Worm (Caenorhabditis elegans) whole organism, L4 larva: ENCODE results near the gene mlt-11.

ENCODE experiments used
- T20F7.1 ChIP-seq: fragments of 200-800 bp; sonication (Bioruptor generic); optimal IDR thresholded peaks from 2 replicates; lab custom pipeline; 2018; ENCODE audit warnings: mild to moderate bottlenecking, missing genetic modification characterization, missing compliant biosample characterization
- T26A8.4 ChIP-seq: fragments of 200-800 bp; sonication (Bioruptor generic); IDR thresholded peaks from 2 replicates; pipeline ENCODE4 v1.3.6; 2022; ENCODE audit warnings: missing genetic modification characterization, missing compliant biosample characterization
- Y48G9A.11 ChIP-seq: fragments of 200-800 bp; sonication (Bioruptor generic); IDR thresholded peaks from 2 replicates; pipeline ENCODE4 v1.3.6; 2022; ENCODE audit warnings: missing genetic modification reagents, missing genetic modification characterization, missing compliant biosample characterization
- aha-1 ChIP-seq: fragments of 150-350 bp; peaks from one replicate; lab custom pipeline; 2014; ENCODE audit warnings: missing biosample characterization, missing genetic modification characterization
- ama-1 ChIP-seq: fragments of 150-350 bp; optimal IDR thresholded peaks from 2 replicates; lab custom pipeline; 2014; ENCODE audit warnings: inconsistent platforms, mixed read lengths
- ceh-20 ChIP-seq: fragments of 200-800 bp; sonication (Bioruptor generic); IDR thresholded peaks from 2 replicates; pipeline ENCODE4 v1.3.6; 2022; ENCODE audit warnings: missing genetic modification reagents, missing genetic modification characterization, missing compliant biosample characterization
- ceh-28 ChIP-seq: fragments of 150-350 bp; optimal IDR thresholded peaks from 2 replicates; lab custom pipeline; 2014; ENCODE audit warnings: missing biosample characterization, missing genetic modification reagents, missing genetic modification characterization
- fos-1 ChIP-seq: fragments of 150-350 bp; optimal IDR thresholded peaks from 2 replicates; lab custom pipeline; 2014; ENCODE audit warnings: missing biosample characterization, missing genetic modification characterization
- jun-1 ChIP-seq: fragments of 150-350 bp; optimal IDR thresholded peaks from 2 replicates; lab custom pipeline; 2014; ENCODE audit warnings: missing biosample characterization, missing genetic modification reagents, missing genetic modification characterization
- lin-39 ChIP-seq: fragments of 150-350 bp; optimal IDR thresholded peaks from 2 replicates; lab custom pipeline; 2014; ENCODE audit warnings: missing biosample characterization, missing genetic modification reagents, missing genetic modification characterization
- nhr-237 ChIP-seq: sonication (generic microtip); optimal IDR thresholded peaks from 2 replicates; lab custom pipeline; 2017; ENCODE audit warnings: missing biosample characterization, missing genetic modification characterization
- nhr-28 ChIP-seq: fragments of 150-350 bp; optimal IDR thresholded peaks from 2 replicates; lab custom pipeline; 2014; ENCODE audit warnings: missing biosample characterization, missing genetic modification characterization
- zip-11 ChIP-seq: fragments of 200-800 bp; sonication (Bioruptor generic); IDR thresholded peaks from 2 replicates; pipeline ENCODE4 v1.3.6; 2022; ENCODE audit warnings: missing genetic modification characterization, missing compliant biosample characterization

ce11 chrV:20691585-20691984 is 24.6 kb downstream of the mlt-11 start, which contains the start of gene F53F8.4:
- no peak for TF ChIP-seq ceh-20 (GFP tag; lab: Robert Waterston, UW)
- no peak for TF ChIP-seq ama-1 (lab: Kevin White, UChicago)
- TF ChIP-seq lin-39 (tag; lab: Kevin White, UChicago) = no peak
- TF ChIP-seq Y48G9A.11 (GFP tag; lab: Robert Waterston, UW) = no peak
- no peak for TF ChIP-seq T26A8.4 (GFP tag; lab: Robert Waterston, UW)
- TF ChIP-seq ceh-28 (tag; lab: Kevin White, UChicago) = no peak
- TF ChIP-seq zip-11 (GFP tag; lab: Robert Waterston, UW) = no peak
- no peak for TF ChIP-seq fos-1 (tag; lab: Kevin White, UChicago)
- no peak for TF ChIP-seq aha-1
- no peak for TF ChIP-seq jun-1 (tag; lab: Kevin White, UChicago)
- TF ChIP-seq nhr-237 = no peak
- no peak for TF ChIP-seq T20F7.1
- no peak for TF ChIP-seq nhr-28 (tag; lab: Kevin White, UChicago)
